Fruit fly (Drosophila melanogaster) whole organism, prepupa: ENCODE measurements around the gene RecQ4.
A peak's percentile ranks its signal among the peaks of the same experiment; 100 is the strongest.

Source experiments
- Blimp-1 ChIP-seq: fragments of 200-800 bp; sonication (Bioruptor generic); optimal IDR thresholded peaks from 3 replicates; lab custom pipeline; 2017; ENCODE audit warnings: missing biosample characterization, missing genetic modification characterization, mild to moderate bottlenecking, moderate library complexity, missing genetic modification reagents
- CG10631 ChIP-seq: fragments of 200-800 bp; sonication (Bioruptor generic); optimal IDR thresholded peaks from 2 replicates; lab custom pipeline; 2016; ENCODE audit warnings: missing biosample characterization, missing genetic modification characterization
- CG10669 ChIP-seq: fragments of 200-800 bp; sonication (Bioruptor generic); optimal IDR thresholded peaks from 3 replicates; lab custom pipeline; 2018; ENCODE audit warnings: missing biosample characterization, mild to moderate bottlenecking, missing genetic modification characterization, moderate library complexity
- CG11294 ChIP-seq: fragments of 200-800 bp; sonication (Bioruptor generic); IDR thresholded peaks from 2 replicates; pipeline ENCODE4 v1.3.6; 2022; ENCODE audit warnings: missing biosample characterization, missing genetic modification characterization
- CG11762 ChIP-seq: fragments of 200-800 bp; sonication (Bioruptor generic); optimal IDR thresholded peaks from 3 replicates; lab custom pipeline; 2016; ENCODE audit warnings: missing biosample characterization, missing genetic modification characterization; ENCODE audit not compliant: insufficient read depth
- CG15336 ChIP-seq: fragments of 200-800 bp; sonication (Bioruptor generic); IDR thresholded peaks from 2 replicates; pipeline ENCODE4 v1.3.6; 2022; ENCODE audit warnings: missing biosample characterization, missing genetic modification characterization
- CG16779 ChIP-seq: fragments of 200-800 bp; sonication (Bioruptor generic); optimal IDR thresholded peaks from 3 replicates; lab custom pipeline; 2017; ENCODE audit warnings: missing biosample characterization, mild to moderate bottlenecking, missing genetic modification characterization
- CG3032 ChIP-seq: fragments of 200-800 bp; optimal IDR thresholded peaks from 2 replicates; lab custom pipeline; 2019; ENCODE audit warnings: missing biosample characterization, mild to moderate bottlenecking, missing genetic modification characterization, moderate library complexity
- CG31627 ChIP-seq: fragments of 200-800 bp; sonication (Bioruptor generic); optimal IDR thresholded peaks from 3 replicates; lab custom pipeline; 2016; ENCODE audit warnings: missing biosample characterization, missing genetic modification characterization
- CG34406 ChIP-seq: fragments of 200-800 bp; sonication (Bioruptor generic); optimal IDR thresholded peaks from 3 replicates; lab custom pipeline; 2016; ENCODE audit warnings: missing biosample characterization, missing genetic modification characterization
- CG3919 ChIP-seq: fragments of 200-800 bp; sonication (Bioruptor generic); optimal IDR thresholded peaks from 3 replicates; lab custom pipeline; 2016; ENCODE audit warnings: missing biosample characterization, missing genetic modification characterization
- CG4318 ChIP-seq: fragments of 200-800 bp; sonication (Bioruptor generic); optimal IDR thresholded peaks from 3 replicates; lab custom pipeline; 2017; ENCODE audit warnings: missing biosample characterization, mild to moderate bottlenecking, missing genetic modification characterization
- CG6163 ChIP-seq: fragments of 200-800 bp; sonication (Bioruptor generic); IDR thresholded peaks from 3 replicates; pipeline ENCODE4 v1.3.6; 2022; ENCODE audit warnings: missing biosample characterization, missing genetic modification characterization
- CG6808 ChIP-seq: fragments of 200-800 bp; sonication (Bioruptor generic); optimal IDR thresholded peaks from 3 replicates; lab custom pipeline; 2017; ENCODE audit warnings: missing biosample characterization, missing genetic modification characterization, mild to moderate bottlenecking, moderate library complexity, missing genetic modification reagents
- CG6854 ChIP-seq: fragments of 200-800 bp; sonication (Bioruptor generic); optimal IDR thresholded peaks from 2 replicates; lab custom pipeline; 2017; ENCODE audit warnings: missing biosample characterization, mild to moderate bottlenecking, missing genetic modification characterization
- CG7368 ChIP-seq: fragments of 200-800 bp; sonication (Bioruptor generic); optimal IDR thresholded peaks from 3 replicates; lab custom pipeline; 2016; ENCODE audit warnings: missing biosample characterization, missing genetic modification characterization
- CG8119 ChIP-seq: fragments of 200-800 bp; sonication (Bioruptor generic); IDR thresholded peaks from 3 replicates; pipeline ENCODE4 v1.3.6; 2022; ENCODE audit warnings: missing biosample characterization, missing genetic modification characterization
- CG8319 ChIP-seq: fragments of 200-800 bp; sonication (Bioruptor generic); optimal IDR thresholded peaks from 3 replicates; lab custom pipeline; 2016; ENCODE audit warnings: missing biosample characterization, missing genetic modification characterization
- CG8632 ChIP-seq: fragments of 200-800 bp; sonication (Bioruptor generic); optimal IDR thresholded peaks from 3 replicates; lab custom pipeline; 2016; ENCODE audit warnings: missing biosample characterization, missing genetic modification characterization
- Eip75B ChIP-seq: fragments of 200-800 bp; sonication (Bioruptor generic); optimal IDR thresholded peaks from 3 replicates; lab custom pipeline; 2016; ENCODE audit warnings: missing biosample characterization, missing genetic modification characterization
- Eip78C ChIP-seq: fragments of 200-800 bp; sonication (Bioruptor generic); peaks from one replicate; lab custom pipeline; 2016; ENCODE audit warnings: missing biosample characterization, missing genetic modification characterization
- Eip93F ChIP-seq: fragments of 200-800 bp; sonication (Bioruptor generic); optimal IDR thresholded peaks from 2 replicates; lab custom pipeline; 2016; ENCODE audit warnings: missing biosample characterization, mild to moderate bottlenecking, missing genetic modification characterization
- Ets96B ChIP-seq: fragments of 200-800 bp; optimal IDR thresholded peaks from 2 replicates; lab custom pipeline; 2019; ENCODE audit warnings: missing biosample characterization, mild to moderate bottlenecking, missing genetic modification characterization, moderate library complexity
- Gug ChIP-seq: fragments of 200-800 bp; sonication (Bioruptor generic); IDR thresholded peaks from 2 replicates; pipeline ENCODE4 v1.3.6; 2022; ENCODE audit warnings: missing biosample characterization, missing genetic modification characterization
- Hr38 ChIP-seq: sonication (Bioruptor generic); optimal IDR thresholded peaks from 2 replicates; lab custom pipeline; 2016; ENCODE audit warnings: missing biosample characterization, missing genetic modification characterization
- Hr4 ChIP-seq: fragments of 200-800 bp; sonication (Bioruptor generic); optimal IDR thresholded peaks from 3 replicates; lab custom pipeline; 2016; ENCODE audit warnings: missing biosample characterization, missing genetic modification characterization
- Sox14 ChIP-seq: fragments of 200-800 bp; sonication (Bioruptor generic); optimal IDR thresholded peaks from 3 replicates; lab custom pipeline; 2016; ENCODE audit warnings: missing biosample characterization, missing genetic modification characterization
- Sox15 ChIP-seq: fragments of 200-800 bp; sonication (Bioruptor generic); optimal IDR thresholded peaks from 3 replicates; lab custom pipeline; 2016; ENCODE audit warnings: missing biosample characterization, missing genetic modification characterization
- achi ChIP-seq: fragments of 200-800 bp; sonication (Bioruptor generic); optimal IDR thresholded peaks from 3 replicates; lab custom pipeline; 2016; ENCODE audit warnings: missing biosample characterization, missing genetic modification characterization
- acj6 ChIP-seq: fragments of 200-800 bp; sonication (Bioruptor generic); optimal IDR thresholded peaks from 3 replicates; lab custom pipeline; 2016; ENCODE audit warnings: missing biosample characterization, missing genetic modification characterization
- dac ChIP-seq: fragments of 200-800 bp; sonication (Bioruptor generic); optimal IDR thresholded peaks from 2 replicates; lab custom pipeline; 2017; ENCODE audit warnings: missing biosample characterization, mild to moderate bottlenecking, missing genetic modification characterization
- dsx ChIP-seq: fragments of 200-800 bp; optimal IDR thresholded peaks from 3 replicates; lab custom pipeline; 2019; ENCODE audit warnings: missing biosample characterization, mild to moderate bottlenecking, missing genetic modification characterization, moderate library complexity; ENCODE audit not compliant: poor library complexity, severe bottlenecking
- eg ChIP-seq: fragments of 200-800 bp; sonication (Bioruptor generic); IDR thresholded peaks from 3 replicates; pipeline ENCODE4 v1.3.6; 2022; ENCODE audit warnings: missing biosample characterization, missing genetic modification characterization
- esn ChIP-seq: fragments of 200-800 bp; sonication (Bioruptor generic); optimal IDR thresholded peaks from 2 replicates; lab custom pipeline; 2016; ENCODE audit warnings: missing biosample characterization, mild to moderate bottlenecking, missing genetic modification characterization, moderate library complexity
- fd59A ChIP-seq: fragments of 200-800 bp; sonication (Bioruptor generic); optimal IDR thresholded peaks from 2 replicates; lab custom pipeline; 2017; ENCODE audit warnings: missing biosample characterization, mild to moderate bottlenecking, missing genetic modification characterization, missing genetic modification reagents
- fd85E ChIP-seq: fragments of 200-800 bp; sonication (Bioruptor generic); optimal IDR thresholded peaks from 3 replicates; lab custom pipeline; 2016; ENCODE audit warnings: missing biosample characterization, missing genetic modification characterization
- fkh ChIP-seq: fragments of 200-800 bp; sonication (Bioruptor generic); optimal IDR thresholded peaks from 3 replicates; lab custom pipeline; 2017; ENCODE audit warnings: missing biosample characterization, mild to moderate bottlenecking, missing genetic modification characterization, moderate library complexity
- lz ChIP-seq: fragments of 200-800 bp; sonication (Bioruptor generic); optimal IDR thresholded peaks from 3 replicates; lab custom pipeline; 2016; ENCODE audit warnings: missing biosample characterization, missing genetic modification characterization
- salr ChIP-seq, 2 experiments: fragments of 200-800 bp; sonication (Bioruptor generic); optimal IDR thresholded peaks; 3 replicates each; lab custom pipeline; 2016 to 2018; ENCODE audit warnings: missing biosample characterization in 2 of 2, missing genetic modification characterization in 2 of 2, mild to moderate bottlenecking in 1 of 2
- spab ChIP-seq: fragments of 200-800 bp; sonication (Bioruptor generic); optimal IDR thresholded peaks from 2 replicates; lab custom pipeline; 2017; ENCODE audit warnings: missing biosample characterization, mild to moderate bottlenecking, missing genetic modification characterization, missing genetic modification reagents
- svp ChIP-seq: fragments of 200-800 bp; sonication (Bioruptor generic); peaks from one replicate; lab custom pipeline; 2016; ENCODE audit warnings: missing biosample characterization, missing genetic modification characterization
- vri ChIP-seq: fragments of 200-800 bp; sonication (Bioruptor generic); optimal IDR thresholded peaks from 3 replicates; lab custom pipeline; 2016; ENCODE audit warnings: missing biosample characterization, mild to moderate bottlenecking, missing genetic modification characterization

The RecQ4 gene

DNA sequence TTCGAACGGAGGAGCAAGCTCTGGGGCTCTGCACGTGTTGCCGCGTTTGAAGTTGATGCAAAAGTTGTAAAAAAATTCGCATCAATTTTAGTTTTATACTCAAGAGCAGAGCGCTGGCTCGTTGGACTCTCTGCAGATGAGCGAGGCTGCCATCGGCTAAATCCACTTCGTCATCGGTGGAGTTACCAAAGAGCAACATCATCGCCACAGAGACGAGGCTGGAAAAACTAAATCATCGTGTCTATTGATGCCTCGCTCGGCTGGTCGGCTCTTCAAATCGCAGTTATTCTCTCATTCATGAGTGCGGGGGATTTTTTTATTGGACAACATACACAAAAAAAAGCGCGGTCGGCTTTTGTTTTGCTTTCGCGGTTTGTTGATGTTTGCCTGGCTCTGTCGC, 10.3 kb downstream of the RecQ4 start, which contains the start of gene CG13675:
CG13675 (minus strand) TSS at position 83 of the 400 bp plus-strand sequence.
- TF ChIP-seq CG6808 (GFP tag; lab: Kevin White, UChicago) = no peak
- TF ChIP-seq lz (GFP tag; lab: Kevin White, UChicago) = no peak
- TF ChIP-seq CG31627 (GFP tag; lab: Kevin White, UChicago) = no peak
- no peak for TF ChIP-seq CG4318 (GFP tag; lab: Kevin White, UChicago)
- no peak for TF ChIP-seq CG10631 (GFP tag; lab: Kevin White, UChicago)
- TF ChIP-seq CG8119 = 0 out of 3 replicates have a peak, but pooled peaks have one; percentile 24
- TF ChIP-seq svp = no peak
- TF ChIP-seq Eip75B = no peak
- TF ChIP-seq eg (GFP tag; lab: Robert Waterston, UW) = peak; percentile 26; the same call in 1 of the 3 replicates
- TF ChIP-seq dac (GFP tag; lab: Kevin White, UChicago) = no peak
- TF ChIP-seq, all 60 proteins: peak for 2

DNA sequence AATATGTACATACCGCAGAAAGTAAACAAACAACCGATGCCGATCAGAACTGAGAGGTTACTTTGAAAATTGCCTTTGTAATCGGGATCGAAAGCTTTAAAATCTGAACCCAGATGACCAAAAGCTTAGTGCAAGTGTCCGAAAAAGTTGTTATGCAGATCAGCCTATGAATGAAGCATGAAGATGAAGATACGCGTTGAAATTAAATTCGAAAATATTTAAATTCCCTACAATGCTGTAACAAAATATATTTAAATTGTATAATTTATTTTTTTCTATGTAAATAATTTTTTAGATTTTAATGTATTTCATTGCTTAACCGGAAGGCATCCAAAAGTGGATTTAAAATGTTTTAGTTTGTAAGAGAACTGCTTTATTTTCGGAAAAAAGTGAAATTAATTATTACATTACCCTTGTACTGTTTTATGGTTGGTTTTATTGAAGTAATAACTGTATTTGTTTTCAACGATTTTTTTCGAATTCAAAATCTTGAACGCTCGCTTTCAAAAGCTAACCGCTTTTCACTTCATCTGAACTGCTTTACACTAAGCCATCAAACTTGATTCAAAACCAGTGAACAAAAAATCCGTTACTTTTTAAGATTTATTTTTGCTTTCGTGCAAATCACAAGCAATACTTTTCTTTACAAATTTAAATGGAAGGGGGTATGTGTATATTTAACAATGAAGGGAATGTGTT, 15.9 kb downstream of the RecQ4 start, which contains the start of gene CG43886:
CG43886 (minus strand) TSS at position 51 of the 699 bp plus-strand sequence.
- TF ChIP-seq CG3919 (GFP tag; lab: Kevin White, UChicago) = no peak
- no peak for TF ChIP-seq Sox14
- no peak for TF ChIP-seq Eip78C (GFP tag; lab: Kevin White, UChicago)
- no peak for TF ChIP-seq CG7368 (GFP tag; lab: Kevin White, UChicago)
- no peak for TF ChIP-seq CG10631 (GFP tag; lab: Kevin White, UChicago)
- no peak for TF ChIP-seq vri (GFP tag; lab: Kevin White, UChicago)
- no peak for TF ChIP-seq CG3032 (tag; lab: Kevin White, UChicago)
- TF ChIP-seq eg (GFP tag; lab: Robert Waterston, UW) = no peak
- no peak for TF ChIP-seq CG10669 (GFP tag; lab: Kevin White, UChicago)
- no peak for TF ChIP-seq Hr4
- no peak for TF ChIP-seq CG11762
- TF ChIP-seq spab (GFP tag; lab: Kevin White, UChicago) = no peak
- no peak for TF ChIP-seq Gug (GFP tag; lab: Robert Waterston, UW)

DNA sequence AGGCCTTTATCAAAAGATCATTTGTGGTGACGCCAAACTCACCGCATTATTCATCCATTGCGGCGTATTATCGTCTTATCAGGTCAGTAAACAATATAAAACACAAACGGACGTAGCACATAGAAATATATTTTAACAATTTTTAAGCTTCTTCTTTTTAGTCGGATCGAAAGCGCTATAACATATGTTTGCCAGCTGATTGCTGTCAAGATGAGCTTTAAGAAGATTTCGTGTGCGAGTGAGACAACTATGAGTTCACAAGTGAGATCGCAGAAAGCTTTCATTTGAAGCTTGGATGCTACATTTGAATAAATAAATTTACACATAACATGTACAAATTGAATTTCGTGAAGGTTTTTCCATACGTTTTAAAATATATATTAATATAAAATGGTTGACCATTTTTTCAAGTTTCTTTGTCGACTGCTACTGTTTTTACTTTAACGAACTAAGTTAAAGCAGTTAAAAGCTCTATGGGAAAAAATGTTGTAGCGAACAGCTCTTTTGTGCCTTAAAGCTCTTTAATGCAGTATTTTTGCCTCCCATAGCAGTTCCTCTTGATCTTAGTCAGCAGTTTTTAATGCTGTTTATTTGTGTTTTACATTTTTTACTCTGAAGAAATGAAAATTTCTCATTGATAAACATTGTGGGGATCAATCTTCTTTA, 16.9 kb downstream of the RecQ4 start, which contains the start of gene CG42445:
CG42445 (minus strand) TSS at position 186 of the 666 bp plus-strand sequence.
- peak; percentile 42 for TF ChIP-seq fkh
- no peak for TF ChIP-seq Hr4
- peak; percentile 48 for TF ChIP-seq svp
- TF ChIP-seq achi (GFP tag; lab: Kevin White, UChicago) = peak; percentile 80
- no peak for TF ChIP-seq acj6 (GFP tag; lab: Kevin White, UChicago)

DNA sequence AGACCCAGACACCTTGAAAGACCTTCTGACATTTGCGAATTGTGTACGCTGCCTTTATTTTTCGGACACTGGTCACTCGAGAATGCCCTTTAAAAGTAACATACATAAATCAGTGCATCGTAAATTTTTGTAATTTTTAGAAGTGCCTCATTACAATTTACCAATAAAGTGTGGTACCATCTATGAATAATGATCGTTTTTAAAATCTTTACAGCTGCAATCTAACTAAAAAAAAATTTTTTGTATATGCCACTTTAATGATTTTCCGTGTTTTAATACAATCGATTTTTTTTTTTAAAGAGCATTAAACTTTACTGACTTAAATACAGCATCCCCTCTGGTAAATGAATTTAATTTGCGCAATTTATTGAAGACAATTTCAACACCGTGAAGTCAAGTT, 18.7 kb downstream of the RecQ4 start:
- TF ChIP-seq fd59A (peak; percentile 28), Sox15 (GFP tag; lab: Kevin White, UChicago) (peak; percentile 32), CG34406 (GFP tag; lab: Kevin White, UChicago) (peak; percentile 67), CG7368 (GFP tag; lab: Kevin White, UChicago) (no peak), vri (GFP tag; lab: Kevin White, UChicago) (peak; percentile 24), CG11294 (no peak), Eip78C (GFP tag; lab: Kevin White, UChicago) (peak; percentile 95), CG6163 (peak; percentile 48; the same call in 1 of the 3 replicates), Ets96B (tag; lab: Kevin White, UChicago) (peak; percentile 30), Hr38 (GFP tag; lab: Kevin White, UChicago) (no peak), CG8319 (GFP tag; lab: Kevin White, UChicago) (peak; percentile 17), Eip93F (no peak), Blimp-1 (GFP tag; lab: Kevin White, UChicago) (peak; percentile 4), dsx (GFP tag; lab: Kevin White, UChicago) (peak; percentile 18), CG16779 (tag; lab: Kevin White, UChicago) (no peak), esn (GFP tag; lab: Kevin White, UChicago) (peak; percentile 75), salr (GFP tag; optimal IDR thresholded peaks at IDR 0.05; lab: Kevin White, UChicago) (no peak), CG8632 (peak; percentile 62), lz (GFP tag; lab: Kevin White, UChicago) (peak; percentile 59), CG6854 (GFP tag; lab: Kevin White, UChicago) (no peak), svp (peak; percentile 90), fd85E (GFP tag; lab: Kevin White, UChicago) (no peak), spab (GFP tag; lab: Kevin White, UChicago) (no peak), CG3919 (GFP tag; lab: Kevin White, UChicago) (peak; percentile 64), CG11762 (peak; percentile 41), CG31627 (GFP tag; lab: Kevin White, UChicago) (peak; percentile 58), CG15336 (GFP tag; lab: Robert Waterston, UW) (no peak)
